Fruit fly (Drosophila melanogaster) whole organism, adult: Measurements from ENCODE around the gene CG12071.

ENCODE experiments used
- CG12768 ChIP-seq: fragments of 200-800 bp; sonication (Bioruptor generic); optimal IDR thresholded peaks from 2 replicates; lab custom pipeline; 2017; ENCODE audit warnings: missing biosample characterization, missing genetic modification characterization, mild to moderate bottlenecking, moderate library complexity, missing genetic modification reagents
- CG1620 ChIP-seq: fragments of 200-800 bp; sonication (Bioruptor generic); optimal IDR thresholded peaks from 2 replicates; lab custom pipeline; 2016; ENCODE audit warnings: missing biosample characterization, missing genetic modification characterization
- CG33017 ChIP-seq: fragments of 200-800 bp; sonication (Bioruptor generic); optimal IDR thresholded peaks from 2 replicates; lab custom pipeline; 2018; ENCODE audit warnings: missing biosample characterization, mild to moderate bottlenecking, missing genetic modification characterization, moderate library complexity
- CG7045 ChIP-seq: fragments of 200-800 bp; sonication (Bioruptor generic); optimal IDR thresholded peaks from 2 replicates; lab custom pipeline; 2017; ENCODE audit warnings: missing biosample characterization, mild to moderate bottlenecking, missing genetic modification characterization
- CG7101 ChIP-seq: fragments of 200-800 bp; sonication (Bioruptor generic); optimal IDR thresholded peaks from 2 replicates; lab custom pipeline; 2018; ENCODE audit warnings: missing biosample characterization, mild to moderate bottlenecking, missing genetic modification characterization, moderate library complexity
- Clk ChIP-seq: fragments of 200-800 bp; sonication (Bioruptor generic); optimal IDR thresholded peaks from 2 replicates; lab custom pipeline; 2017; ENCODE audit warnings: missing biosample characterization, missing genetic modification characterization
- Crg-1 ChIP-seq: fragments of 200-800 bp; sonication (Bioruptor generic); optimal IDR thresholded peaks from 2 replicates; lab custom pipeline; 2016; ENCODE audit warnings: missing biosample characterization, missing genetic modification characterization
- Hr96 ChIP-seq: fragments of 200-800 bp; sonication (Bioruptor generic); optimal IDR thresholded peaks from 2 replicates; lab custom pipeline; 2016; ENCODE audit warnings: missing biosample characterization, missing genetic modification characterization
- Mnt ChIP-seq: fragments of 200-800 bp; sonication (Bioruptor generic); optimal IDR thresholded peaks from 2 replicates; lab custom pipeline; 2016; ENCODE audit warnings: missing biosample characterization, mild to moderate bottlenecking, missing genetic modification characterization
- bab1 ChIP-seq: fragments of 200-800 bp; sonication (Bioruptor generic); optimal IDR thresholded peaks from 3 replicates; lab custom pipeline; 2019; ENCODE audit warnings: missing biosample characterization, mild to moderate bottlenecking, missing genetic modification characterization, moderate library complexity
- cic ChIP-seq: fragments of 200-800 bp; sonication (Bioruptor generic); optimal IDR thresholded peaks from 2 replicates; lab custom pipeline; 2017; ENCODE audit warnings: missing biosample characterization, mild to moderate bottlenecking, missing genetic modification characterization, moderate library complexity
- cnc ChIP-seq, 2 experiments: fragments of >200 bp; optimal IDR thresholded peaks; 2 replicates each; lab custom pipeline; 2017
- kay ChIP-seq: fragments of 200-800 bp; sonication (Bioruptor generic); peaks from one replicate; lab custom pipeline; 2016; ENCODE audit warnings: missing biosample characterization, missing genetic modification characterization, borderline replicate concordance
- ovo ChIP-seq: fragments of 200-800 bp; sonication (Bioruptor generic); optimal IDR thresholded peaks from 2 replicates; lab custom pipeline; 2016; ENCODE audit warnings: missing biosample characterization, missing genetic modification characterization

dm6 chr3R:30909840-30910239, 29.0 kb upstream of the CG12071 start:
- TF ChIP-seq CG12768 (GFP tag; lab: Kevin White, UChicago) (no peak), Hr96 (GFP tag; lab: Kevin White, UChicago) (no peak), cnc (optimal IDR thresholded peaks at IDR 0.05; lab: Kevin White, UChicago) (no peak), kay (GFP tag; lab: Kevin White, UChicago) (no peak), cic (GFP tag; lab: Kevin White, UChicago) (no peak), Mnt (GFP tag; lab: Kevin White, UChicago) (no peak), Crg-1 (no peak), CG1620 (GFP tag; lab: Kevin White, UChicago) (no peak), CG33017 (tag; lab: Kevin White, UChicago) (no peak), ovo (GFP tag; lab: Kevin White, UChicago) (no peak), bab1 (GFP tag; lab: Kevin White, UChicago) (no peak), CG7045 (GFP tag; lab: Kevin White, UChicago) (no peak), Clk (GFP tag; lab: Kevin White, UChicago) (no peak), CG7101 (tag; lab: Kevin White, UChicago) (no peak)
